Worm (Caenorhabditis elegans) whole organism, mixed stage, embryonic: Measurements from ENCODE around the gene ZK856.16.

Experiments
- M03D4.4 ChIP-seq: sonication (generic microtip); optimal IDR thresholded peaks from 2 replicates; lab custom pipeline; 2017; ENCODE audit warnings: mild to moderate bottlenecking, missing genetic modification characterization, missing compliant biosample characterization
- ham-2 ChIP-seq: fragments of 200-800 bp; sonication (Bioruptor generic); optimal IDR thresholded peaks from 2 replicates; lab custom pipeline; 2018; ENCODE audit warnings: mild to moderate bottlenecking, missing genetic modification characterization, missing compliant biosample characterization
- lsy-2 ChIP-seq: fragments of 150-350 bp; optimal IDR thresholded peaks from 2 replicates; lab custom pipeline; 2014; ENCODE audit warnings: missing biosample characterization, missing genetic modification characterization
- nhr-237 ChIP-seq: fragments of 150-350 bp; optimal IDR thresholded peaks from 2 replicates; lab custom pipeline; 2014; ENCODE audit warnings: missing biosample characterization, missing genetic modification characterization
- nhr-76 ChIP-seq: sonication (generic microtip); optimal IDR thresholded peaks from 2 replicates; lab custom pipeline; 2017; ENCODE audit warnings: missing biosample characterization, missing genetic modification characterization
- pha-4 ChIP-seq: fragments of 150-350 bp; optimal IDR thresholded peaks from 2 replicates; lab custom pipeline; 2018; ENCODE audit warnings: missing biosample characterization, missing genetic modification reagents, missing genetic modification characterization
- unc-62 ChIP-seq: fragments of 150-350 bp; optimal IDR thresholded peaks from 2 replicates; lab custom pipeline; 2014; ENCODE audit warnings: missing biosample characterization, missing genetic modification reagents, missing genetic modification characterization

ce11 chrV:10245615-10246014 lies 40.2 kb upstream of the ZK856.16 start:
- no peak for TF ChIP-seq lsy-2 (tag; lab: Kevin White, UChicago)
- TF ChIP-seq nhr-237 (tag; lab: Kevin White, UChicago), result no peak
- TF ChIP-seq nhr-76, result no peak
- TF ChIP-seq pha-4 (tag; lab: Kevin White, UChicago), result no peak
- no peak for TF ChIP-seq M03D4.4
- no peak for TF ChIP-seq unc-62 (GFP tag; lab: Kevin White, UChicago)
- TF ChIP-seq ham-2 (GFP tag; lab: Kevin White, UChicago), result no peak
